Fruit fly (Drosophila melanogaster) whole organism, embryonic: ENCODE results near the gene PH4alphaSG2.

Experiments
- Awh ChIP-seq: fragments of 200-800 bp; sonication (Bioruptor generic); IDR thresholded peaks from 2 replicates; pipeline ENCODE4, ENCODE4 v1.3.6; 2022; ENCODE audit warnings: missing biosample characterization, missing genetic modification characterization
- Bgb ChIP-seq: fragments of 200-800 bp; sonication (Bioruptor generic); IDR thresholded peaks from 2 replicates; pipeline ENCODE4 v1.3.6; 2022; ENCODE audit warnings: missing biosample characterization, missing genetic modification characterization; ENCODE audit not compliant: partially characterized antibody
- C15 ChIP-seq: fragments of 200-800 bp; sonication (Bioruptor generic); IDR thresholded peaks from 3 replicates; pipeline ENCODE4 v1.3.6; 2022; ENCODE audit warnings: missing biosample characterization, missing genetic modification characterization
- CG11093 ChIP-seq: fragments of 200-800 bp; sonication (Bioruptor generic); IDR thresholded peaks from 3 replicates; pipeline ENCODE4 v1.3.6; 2022; ENCODE audit warnings: missing biosample characterization, missing genetic modification characterization
- CG11504 ChIP-seq: fragments of 200-800 bp; sonication (Bioruptor generic); optimal IDR thresholded peaks from 3 replicates; lab custom pipeline; 2019; ENCODE audit warnings: missing biosample characterization, mild to moderate bottlenecking, missing genetic modification characterization, moderate library complexity
- CG11695 ChIP-seq: fragments of 200-800 bp; sonication (Bioruptor generic); IDR thresholded peaks from 3 replicates; pipeline ENCODE4 v1.3.6; 2022; ENCODE audit warnings: missing biosample characterization, missing genetic modification characterization
- CG12155 ChIP-seq: fragments of 200-800 bp; sonication (Bioruptor generic); optimal IDR thresholded peaks from 3 replicates; lab custom pipeline; 2016; ENCODE audit warnings: missing biosample characterization, missing genetic modification characterization
- CG12769 ChIP-seq: fragments of 200-800 bp; sonication (Bioruptor generic); optimal IDR thresholded peaks from 2 replicates; lab custom pipeline; 2019; ENCODE audit warnings: missing biosample characterization, mild to moderate bottlenecking, missing genetic modification characterization, moderate library complexity
- CG13296 ChIP-seq: fragments of 200-800 bp; sonication (Bioruptor generic); optimal IDR thresholded peaks from 3 replicates; lab custom pipeline; 2018; ENCODE audit warnings: missing biosample characterization, mild to moderate bottlenecking, missing genetic modification characterization
- CG18764 ChIP-seq: fragments of 200-800 bp; sonication (Bioruptor generic); optimal IDR thresholded peaks from 3 replicates; lab custom pipeline; 2016; ENCODE audit warnings: missing biosample characterization, missing genetic modification characterization
- CG31365 ChIP-seq: fragments of 200-800 bp; sonication (Bioruptor generic); optimal IDR thresholded peaks from 2 replicates; lab custom pipeline; 2018; ENCODE audit warnings: missing biosample characterization, mild to moderate bottlenecking, missing genetic modification characterization
- CG32772 ChIP-seq: fragments of 200-800 bp; sonication (Bioruptor generic); IDR thresholded peaks from 2 replicates; pipeline ENCODE4 v1.3.6; 2022; ENCODE audit warnings: missing biosample characterization, missing genetic modification characterization
- CG3726 ChIP-seq: fragments of 200-800 bp; sonication (Bioruptor generic); IDR thresholded peaks from 3 replicates; pipeline ENCODE4, ENCODE4 v1.3.6; 2022; ENCODE audit warnings: missing biosample characterization, missing genetic modification characterization
- CG4424 ChIP-seq: fragments of 200-800 bp; sonication (Bioruptor generic); optimal IDR thresholded peaks from 3 replicates; lab custom pipeline; 2016; ENCODE audit warnings: missing biosample characterization, missing genetic modification characterization
- CG7271 ChIP-seq: fragments of 200-800 bp; sonication (Bioruptor generic); optimal IDR thresholded peaks from 2 replicates; lab custom pipeline; 2018; ENCODE audit warnings: missing biosample characterization, mild to moderate bottlenecking, missing genetic modification characterization, moderate library complexity
- CG8924 ChIP-seq: fragments of 200-800 bp; optimal IDR thresholded peaks from 3 replicates; lab custom pipeline; 2019; ENCODE audit warnings: missing biosample characterization, mild to moderate bottlenecking, missing genetic modification characterization, moderate library complexity
- D19B ChIP-seq: fragments of 200-800 bp; sonication (Bioruptor generic); optimal IDR thresholded peaks from 2 replicates; lab custom pipeline; 2017; ENCODE audit warnings: missing biosample characterization, mild to moderate bottlenecking, missing genetic modification characterization
- Drgx ChIP-seq: fragments of 200-800 bp; sonication (Bioruptor generic); IDR thresholded peaks from 2 replicates; pipeline ENCODE4 v1.3.6; 2022; ENCODE audit warnings: missing biosample characterization, missing genetic modification characterization
- HLH4C ChIP-seq: fragments of 200-800 bp; sonication (Bioruptor generic); IDR thresholded peaks from 3 replicates; pipeline ENCODE4 v1.3.6; 2022; ENCODE audit warnings: missing biosample characterization, missing genetic modification characterization; ENCODE audit not compliant: partially characterized antibody
- Hmr ChIP-seq: fragments of 200-800 bp; sonication (Bioruptor generic); optimal IDR thresholded peaks from 3 replicates; lab custom pipeline; 2017; ENCODE audit warnings: mild to moderate bottlenecking, missing biosample characterization, missing genetic modification reagents, missing genetic modification characterization
- Hr78 ChIP-seq, 2 experiments: fragments of 200-800 bp in 1 of 2; fragments of >200 bp in 1 of 2; sonication (Bioruptor generic) in 1 of 2; optimal IDR thresholded peaks; 2 replicates each; lab custom pipeline; 2017 to 2019; ENCODE audit warnings: missing biosample characterization in 2 of 2, missing genetic modification characterization in 2 of 2, mild to moderate bottlenecking in 1 of 2, moderate library complexity in 1 of 2
- Kr ChIP-seq: fragments of 200-800 bp; sonication (Bioruptor generic); optimal IDR thresholded peaks from 2 replicates; lab custom pipeline; 2017; ENCODE audit warnings: missing biosample characterization, mild to moderate bottlenecking, missing genetic modification characterization
- NC2α ChIP-seq: fragments of 200-800 bp; sonication (Bioruptor generic); optimal IDR thresholded peaks from 2 replicates; lab custom pipeline; 2016; ENCODE audit warnings: missing biosample characterization, missing genetic modification characterization
- Pdp1 ChIP-seq, 2 experiments: fragments of 200-800 bp; sonication (Bioruptor generic); optimal IDR thresholded peaks; 3 replicates each; lab custom pipeline; 2016; ENCODE audit warnings: missing biosample characterization in 2 of 2, missing genetic modification characterization in 2 of 2, mild to moderate bottlenecking in 1 of 2, moderate library complexity in 1 of 2
- Ptx1 ChIP-seq: fragments of 200-800 bp; sonication (Bioruptor generic); IDR thresholded peaks from 2 replicates; pipeline ENCODE4 v1.3.6; 2022; ENCODE audit warnings: missing biosample characterization, missing genetic modification characterization
- Rx ChIP-seq: fragments of 200-800 bp; sonication (Bioruptor generic); IDR thresholded peaks from 2 replicates; pipeline ENCODE4 v1.3.6; 2022; ENCODE audit warnings: missing biosample characterization, missing genetic modification characterization
- cwo ChIP-seq: fragments of 200-800 bp; sonication (Bioruptor generic); optimal IDR thresholded peaks from 3 replicates; lab custom pipeline; 2017; ENCODE audit warnings: missing biosample characterization, missing genetic modification characterization, mild to moderate bottlenecking, moderate library complexity, missing genetic modification reagents
- dm ChIP-seq: fragments of 200-800 bp; sonication (Bioruptor generic); optimal IDR thresholded peaks from 3 replicates; lab custom pipeline; 2016; ENCODE audit warnings: missing biosample characterization, missing genetic modification characterization
- exex ChIP-seq: fragments of 200-800 bp; sonication (Bioruptor generic); optimal IDR thresholded peaks from 4 replicates; lab custom pipeline; 2018; ENCODE audit warnings: missing biosample characterization, mild to moderate bottlenecking, missing genetic modification characterization, moderate library complexity
- fd102C ChIP-seq: fragments of 200-800 bp; sonication (Bioruptor generic); optimal IDR thresholded peaks from 2 replicates; lab custom pipeline; 2018; ENCODE audit warnings: missing biosample characterization, mild to moderate bottlenecking, missing genetic modification characterization, moderate library complexity
- grau ChIP-seq: fragments of 200-800 bp; optimal IDR thresholded peaks from 3 replicates; lab custom pipeline; 2019; ENCODE audit warnings: missing biosample characterization, mild to moderate bottlenecking, missing genetic modification characterization, moderate library complexity
- gro ChIP-seq: fragments of 200-800 bp; sonication (Bioruptor generic); optimal IDR thresholded peaks from 2 replicates; lab custom pipeline; 2016; ENCODE audit warnings: missing biosample characterization, missing genetic modification characterization
- gt ChIP-seq: fragments of 200-800 bp; sonication (Bioruptor generic); IDR thresholded peaks from 2 replicates; pipeline ENCODE4 v1.3.6; 2022; ENCODE audit warnings: missing biosample characterization, missing genetic modification characterization
- maf-S ChIP-seq: fragments of 200-800 bp; sonication (Bioruptor generic); optimal IDR thresholded peaks from 2 replicates; lab custom pipeline; 2016; ENCODE audit warnings: missing biosample characterization, missing genetic modification characterization
- mirr ChIP-seq: fragments of 200-800 bp; sonication (Bioruptor generic); optimal IDR thresholded peaks from 3 replicates; lab custom pipeline; 2018; ENCODE audit warnings: missing biosample characterization, mild to moderate bottlenecking, missing genetic modification characterization
- nom ChIP-seq: fragments of 200-800 bp; sonication (Bioruptor generic); optimal IDR thresholded peaks from 2 replicates; lab custom pipeline; 2017; ENCODE audit warnings: missing biosample characterization, missing genetic modification characterization, mild to moderate bottlenecking, moderate library complexity, missing genetic modification reagents
- onecut ChIP-seq: fragments of 200-800 bp; sonication (Bioruptor generic); IDR thresholded peaks from 2 replicates; pipeline ENCODE4 v1.3.6; 2022; ENCODE audit warnings: missing biosample characterization, missing genetic modification characterization
- pfk ChIP-seq: fragments of 200-800 bp; sonication (Bioruptor generic); optimal IDR thresholded peaks from 2 replicates; lab custom pipeline; 2018; ENCODE audit warnings: missing biosample characterization, mild to moderate bottlenecking, missing genetic modification characterization, moderate library complexity
- sd ChIP-seq: fragments of 200-800 bp; sonication (Bioruptor generic); optimal IDR thresholded peaks from 3 replicates; lab custom pipeline; 2018; ENCODE audit warnings: missing biosample characterization, mild to moderate bottlenecking, missing genetic modification characterization, moderate library complexity
- sens ChIP-seq: fragments of 200-800 bp; sonication (Bioruptor generic); peaks from one replicate; lab custom pipeline; 2016; ENCODE audit warnings: missing biosample characterization, missing genetic modification characterization
- slp2 ChIP-seq: fragments of 200-800 bp; sonication (Bioruptor generic); optimal IDR thresholded peaks from 2 replicates; lab custom pipeline; 2016; ENCODE audit warnings: missing biosample characterization, missing genetic modification characterization
- sr ChIP-seq: fragments of 200-800 bp; sonication (Bioruptor generic); IDR thresholded peaks from 3 replicates; pipeline ENCODE4 v1.3.6; 2022; ENCODE audit warnings: missing biosample characterization, missing genetic modification characterization
- ssp ChIP-seq: fragments of 200-800 bp; sonication (Bioruptor generic); IDR thresholded peaks from 2 replicates; pipeline ENCODE4 v1.3.6; 2022; ENCODE audit warnings: missing biosample characterization, missing genetic modification characterization
- stwl ChIP-seq: fragments of 200-800 bp; sonication (Bioruptor generic); optimal IDR thresholded peaks from 3 replicates; lab custom pipeline; 2018; ENCODE audit warnings: missing biosample characterization, mild to moderate bottlenecking, missing genetic modification characterization, moderate library complexity
- sug ChIP-seq: fragments of 200-800 bp; optimal IDR thresholded peaks from 2 replicates; lab custom pipeline; 2019; ENCODE audit warnings: missing biosample characterization, mild to moderate bottlenecking, missing genetic modification characterization, moderate library complexity
- ttk ChIP-seq: fragments of 200-800 bp; sonication (Bioruptor generic); IDR thresholded peaks from 2 replicates; pipeline ENCODE4 v2.1.2; 2022; ENCODE audit warnings: missing biosample characterization, missing genetic modification characterization

The PH4alphaSG2 gene

DNA sequence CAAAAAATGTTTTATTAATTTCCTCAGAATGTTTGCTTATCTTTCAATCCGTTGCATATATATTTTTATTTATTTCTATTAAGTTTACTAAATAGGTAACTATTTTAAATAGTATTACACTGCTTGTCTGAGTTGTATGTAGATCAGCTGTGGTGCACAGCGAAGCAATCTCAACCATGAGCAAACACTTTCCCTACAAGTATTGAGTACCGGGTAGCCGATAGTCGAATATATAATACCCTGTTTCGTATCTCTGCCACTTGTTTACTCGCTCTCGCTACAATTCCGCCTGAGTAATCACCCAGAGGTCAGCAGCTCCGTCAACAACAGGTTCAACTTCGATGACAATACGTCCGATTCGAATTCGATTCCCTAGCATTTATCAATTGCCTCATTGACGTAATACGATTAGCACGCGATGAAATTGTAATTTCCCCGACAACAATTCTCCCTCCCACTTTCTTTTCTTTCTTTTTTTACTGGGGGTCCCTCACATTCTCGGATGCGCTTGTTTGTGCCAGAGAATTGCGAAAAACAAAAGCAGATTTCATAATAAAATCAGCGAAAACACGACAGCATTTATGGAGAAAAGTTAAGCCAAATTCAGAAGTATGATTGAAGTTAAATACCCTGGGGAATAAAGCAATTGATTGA is 39.1 kb upstream of the PH4alphaSG2 start:
- TF ChIP-seq nom (GFP tag; lab: Kevin White, UChicago), result no peak
- 0 out of 2 replicates have a peak, but pooled peaks have one; percentile 6 for TF ChIP-seq Rx (GFP tag; lab: Robert Waterston, UW)
- TF ChIP-seq HLH4C (GFP tag; lab: Robert Waterston, UW), result peak; percentile 51; the same call in 2 of the 3 replicates
- no peak for TF ChIP-seq maf-S (GFP tag; lab: Kevin White, UChicago)
- TF ChIP-seq Pdp1 (GFP tag; optimal IDR thresholded peaks at IDR 0.05; lab: Kevin White, UChicago), result peak in 1 of 2 experiments; percentile 1
- TF ChIP-seq D19B, result peak; percentile 54
- TF ChIP-seq Bgb (GFP tag; lab: Robert Waterston, UW), result peak; percentile 50; the same call in 1 of the 2 replicates
- 0 out of 3 replicates have a peak, but pooled peaks have one; percentile 4 for TF ChIP-seq CG11695 (GFP tag; lab: Robert Waterston, UW)

DNA sequence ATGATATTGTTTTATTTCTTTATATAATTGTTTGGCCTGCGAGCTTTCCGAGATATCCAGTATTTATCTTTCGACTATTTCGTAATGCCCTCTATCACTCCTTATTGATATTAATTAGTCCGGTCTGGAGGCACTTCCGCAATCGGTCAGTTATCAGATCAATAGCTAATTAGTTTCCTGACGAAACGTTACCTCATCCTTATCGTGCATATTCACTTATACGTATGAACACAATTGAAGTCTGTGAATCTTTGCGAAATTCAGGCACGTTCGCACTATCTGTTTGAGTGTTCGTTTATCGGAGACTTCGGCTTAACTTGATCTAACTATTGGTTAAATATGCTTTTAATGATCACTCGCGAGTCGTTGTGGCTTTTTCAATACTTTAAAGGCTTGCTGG is 36.6 kb upstream of the PH4alphaSG2 start:
- TF ChIP-seq Pdp1 (GFP tag; optimal IDR thresholded peaks at IDR 0.05; lab: Kevin White, UChicago) (peak in 1 of 2 experiments; percentile 60), Awh (GFP tag; lab: Robert Waterston, UW) (no peak), exex (tag; lab: Kevin White, UChicago) (peak; percentile 74), mirr (GFP tag; lab: Kevin White, UChicago) (peak; percentile 55)

DNA sequence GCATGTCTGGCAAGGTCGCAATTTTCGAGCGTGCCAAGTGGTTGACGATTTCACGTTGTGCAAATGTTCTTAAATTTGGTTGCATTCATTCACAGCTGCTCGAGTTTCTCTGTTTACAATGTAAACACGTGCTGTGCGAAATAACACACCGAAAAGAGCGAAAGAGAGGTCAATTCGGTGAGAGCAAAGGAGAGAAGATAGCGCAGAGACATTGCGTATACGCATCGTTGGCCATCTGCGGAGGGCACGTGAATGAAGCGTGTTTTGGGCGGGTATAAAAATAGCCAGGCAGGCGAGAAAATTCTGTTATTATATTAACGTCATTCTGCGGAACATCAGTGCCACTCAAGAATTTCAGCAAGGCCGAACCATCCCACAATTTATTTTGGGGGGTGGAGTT is 35.4 kb upstream of the PH4alphaSG2 start:
- TF ChIP-seq CG8924 (no peak), CG32772 (GFP tag; lab: Robert Waterston, UW) (no peak), C15 (no peak), grau (no peak), dm (GFP tag; lab: Kevin White, UChicago) (no peak), CG12769 (tag; lab: Kevin White, UChicago) (peak; percentile 39), sr (GFP tag; lab: Robert Waterston, UW) (0 out of 3 replicates have a peak, but pooled peaks have one; percentile 42), CG4424 (GFP tag; lab: Kevin White, UChicago) (no peak), CG11504 (no peak), gro (GFP tag; lab: Kevin White, UChicago) (no peak), stwl (tag; lab: Kevin White, UChicago) (no peak), CG31365 (no peak), Hr78 (GFP tag; optimal IDR thresholded peaks at IDR 0.05; lab: Kevin White, UChicago) (no peak), slp2 (no peak), sens (GFP tag; lab: Kevin White, UChicago) (peak; percentile 7), CG12155 (no peak), gt (GFP tag; lab: Robert Waterston, UW) (no peak), ssp (GFP tag; lab: Robert Waterston, UW) (no peak), CG13296 (GFP tag; lab: Kevin White, UChicago) (no peak), pfk (no peak), CG3726 (GFP tag; lab: Robert Waterston, UW) (no peak), onecut (no peak), NC2α (GFP tag; lab: Kevin White, UChicago) (no peak), Ptx1 (0 out of 2 replicates have a peak, but pooled peaks have one; percentile 5), sug (tag; lab: Kevin White, UChicago) (no peak), CG11093 (no peak), CG7271 (tag; lab: Kevin White, UChicago) (no peak), cwo (GFP tag; lab: Kevin White, UChicago) (peak; percentile 94), CG18764 (no peak), sd (peak; percentile 53), fd102C (no peak), Drgx (GFP tag; lab: Robert Waterston, UW) (peak; percentile 40; the same call in 1 of the 2 replicates), ttk (GFP tag; lab: Robert Waterston, UW) (no peak), Hmr (GFP tag; lab: Kevin White, UChicago) (no peak), Kr (GFP tag; lab: Kevin White, UChicago) (no peak)
